Worm (Caenorhabditis elegans) whole organism, mixed stage, embryonic: ENCODE measurements around the gene irld-63.

ENCODE experiments used
- M03D4.4 ChIP-seq: sonication (generic microtip); optimal IDR thresholded peaks from 2 replicates; lab custom pipeline; 2017; ENCODE audit warnings: mild to moderate bottlenecking, missing genetic modification characterization, missing compliant biosample characterization
- bed-3 ChIP-seq: fragments of 200-800 bp; sonication (Bioruptor generic); optimal IDR thresholded peaks from 3 replicates; lab custom pipeline; 2018; ENCODE audit warnings: mild to moderate bottlenecking, missing genetic modification characterization, moderate library complexity, missing compliant biosample characterization
- blmp-1 ChIP-seq: fragments of 150-350 bp; optimal IDR thresholded peaks from 2 replicates; lab custom pipeline; 2014; ENCODE audit warnings: missing biosample characterization, missing genetic modification characterization
- ceh-39 ChIP-seq: fragments of 150-350 bp; optimal IDR thresholded peaks from 2 replicates; lab custom pipeline; 2014; ENCODE audit warnings: missing biosample characterization, missing genetic modification characterization
- ceh-43 ChIP-seq: fragments of 200-800 bp; sonication (Bioruptor generic); optimal IDR thresholded peaks from 2 replicates; lab custom pipeline; 2018; ENCODE audit warnings: mild to moderate bottlenecking, missing genetic modification characterization, moderate library complexity, missing compliant biosample characterization
- ceh-83 ChIP-seq: fragments of 200-800 bp; sonication (Bioruptor generic); optimal IDR thresholded peaks from 2 replicates; lab custom pipeline; 2018; ENCODE audit warnings: mild to moderate bottlenecking, missing genetic modification characterization, missing compliant biosample characterization
- cnd-1 ChIP-seq: fragments of 200-800 bp; sonication (Bioruptor generic); optimal IDR thresholded peaks from 2 replicates; lab custom pipeline; 2018; ENCODE audit warnings: mild to moderate bottlenecking, missing genetic modification characterization, missing compliant biosample characterization
- drap-1 ChIP-seq: fragments of 200-800 bp; sonication (Bioruptor generic); optimal IDR thresholded peaks from 3 replicates; lab custom pipeline; 2018; ENCODE audit warnings: mild to moderate bottlenecking, missing genetic modification characterization, missing compliant biosample characterization
- elt-1 ChIP-seq: sonication (generic microtip); optimal IDR thresholded peaks from 2 replicates; lab custom pipeline; 2017; ENCODE audit warnings: missing genetic modification characterization, mild to moderate bottlenecking, missing compliant biosample characterization, antibody characterized with exemption, moderate library complexity, borderline replicate concordance; ENCODE audit not compliant: insufficient read depth
- elt-3 ChIP-seq: fragments of 150-350 bp; optimal IDR thresholded peaks from 2 replicates; lab custom pipeline; 2014; ENCODE audit warnings: missing biosample characterization, missing genetic modification characterization
- flh-1 ChIP-seq: fragments of 200-800 bp; sonication (Bioruptor generic); optimal IDR thresholded peaks from 2 replicates; lab custom pipeline; 2018; ENCODE audit warnings: mild to moderate bottlenecking, missing genetic modification characterization, moderate library complexity, missing compliant biosample characterization
- ham-2 ChIP-seq: fragments of 200-800 bp; sonication (Bioruptor generic); optimal IDR thresholded peaks from 2 replicates; lab custom pipeline; 2018; ENCODE audit warnings: mild to moderate bottlenecking, missing genetic modification characterization, missing compliant biosample characterization
- hlh-1 ChIP-seq: fragments of 150-350 bp; optimal IDR thresholded peaks from 2 replicates; lab custom pipeline; 2014; ENCODE audit warnings: missing biosample characterization, missing genetic modification reagents, missing genetic modification characterization
- lin-13 ChIP-seq: fragments of 150-350 bp; optimal IDR thresholded peaks from 2 replicates; lab custom pipeline; 2014; ENCODE audit warnings: missing biosample characterization, missing genetic modification characterization
- lin-32 ChIP-seq: fragments of 200-800 bp; sonication (Bioruptor generic); optimal IDR thresholded peaks from 2 replicates; lab custom pipeline; 2018; ENCODE audit warnings: mild to moderate bottlenecking, missing genetic modification characterization, missing compliant biosample characterization
- mep-1 ChIP-seq: fragments of 150-350 bp; optimal IDR thresholded peaks from 2 replicates; lab custom pipeline; 2017; ENCODE audit warnings: missing biosample characterization, missing genetic modification reagents, missing genetic modification characterization, inconsistent platforms
- mls-2 ChIP-seq: sonication (generic microtip); optimal IDR thresholded peaks from 2 replicates; lab custom pipeline; 2016; ENCODE audit warnings: mild to moderate bottlenecking, missing genetic modification characterization, moderate library complexity, missing compliant biosample characterization
- nhr-12 ChIP-seq: fragments of 150-350 bp; optimal IDR thresholded peaks from 2 replicates; lab custom pipeline; 2014; ENCODE audit warnings: missing biosample characterization, missing genetic modification characterization
- nhr-2 ChIP-seq: fragments of 150-350 bp; optimal IDR thresholded peaks from 2 replicates; lab custom pipeline; 2014; ENCODE audit warnings: missing biosample characterization, missing genetic modification characterization
- nhr-237 ChIP-seq: fragments of 150-350 bp; optimal IDR thresholded peaks from 2 replicates; lab custom pipeline; 2014; ENCODE audit warnings: missing biosample characterization, missing genetic modification characterization
- nhr-28 ChIP-seq: fragments of 150-350 bp; optimal IDR thresholded peaks from 2 replicates; lab custom pipeline; 2014; ENCODE audit warnings: missing biosample characterization, missing genetic modification characterization
- sem-2 ChIP-seq: fragments of 200-800 bp; sonication (Bioruptor generic); optimal IDR thresholded peaks from 2 replicates; lab custom pipeline; 2018; ENCODE audit warnings: mild to moderate bottlenecking, missing genetic modification characterization, missing compliant biosample characterization
- sptf-1 ChIP-seq: sonication (generic microtip); optimal IDR thresholded peaks from 2 replicates; lab custom pipeline; 2017; ENCODE audit warnings: mild to moderate bottlenecking, missing genetic modification characterization, moderate library complexity, missing compliant biosample characterization
- tbx-8 ChIP-seq: fragments of 200-800 bp; sonication (Bioruptor generic); optimal IDR thresholded peaks from 2 replicates; lab custom pipeline; 2018; ENCODE audit warnings: mild to moderate bottlenecking, missing genetic modification characterization, moderate library complexity, missing compliant biosample characterization
- unc-120 ChIP-seq: sonication (generic microtip); optimal IDR thresholded peaks from 2 replicates; lab custom pipeline; 2017; ENCODE audit warnings: missing genetic modification characterization, missing compliant biosample characterization; ENCODE audit not compliant: poor library complexity, severe bottlenecking
- unc-39 ChIP-seq: fragments of 150-350 bp; optimal IDR thresholded peaks from 2 replicates; lab custom pipeline; 2014; ENCODE audit warnings: missing biosample characterization, missing genetic modification characterization
- unc-62 ChIP-seq: fragments of 150-350 bp; optimal IDR thresholded peaks from 2 replicates; lab custom pipeline; 2014; ENCODE audit warnings: missing biosample characterization, missing genetic modification reagents, missing genetic modification characterization
- zip-8 ChIP-seq: fragments of 150-350 bp; optimal IDR thresholded peaks from 2 replicates; lab custom pipeline; 2014; ENCODE audit warnings: missing biosample characterization, missing genetic modification characterization
- ztf-11 ChIP-seq: fragments of 150-350 bp; optimal IDR thresholded peaks from 2 replicates; lab custom pipeline; 2014; ENCODE audit warnings: missing biosample characterization, missing genetic modification characterization

irld-63 gene

ce11 chrII:2929846-2930245 lies 682 bp upstream of the irld-63 start:
- TF ChIP-seq ceh-39: no peak
- TF ChIP-seq nhr-28 (tag; lab: Kevin White, UChicago): no peak
- no peak for TF ChIP-seq nhr-12 (tag; lab: Kevin White, UChicago)
- no peak for TF ChIP-seq sem-2 (GFP tag; lab: Kevin White, UChicago)
- no peak for TF ChIP-seq nhr-2 (tag; lab: Kevin White, UChicago)
- TF ChIP-seq unc-62 (GFP tag; lab: Kevin White, UChicago): no peak
- no peak for TF ChIP-seq zip-8
- no peak for TF ChIP-seq ham-2 (GFP tag; lab: Kevin White, UChicago)
- TF ChIP-seq flh-1 (GFP tag; lab: Kevin White, UChicago): no peak
- no peak for TF ChIP-seq blmp-1
- TF ChIP-seq elt-1 (tag; lab: Kevin White, UChicago): no peak
- no peak for TF ChIP-seq mep-1 (tag; lab: Kevin White, UChicago)

ce11 chrII:2931564-2931963 lies 1.0 kb downstream of the irld-63 start:
- TF ChIP-seq tbx-8 (GFP tag; lab: Kevin White, UChicago) (no peak), nhr-2 (tag; lab: Kevin White, UChicago) (no peak), unc-120 (tag; lab: Kevin White, UChicago) (no peak), elt-1 (tag; lab: Kevin White, UChicago) (no peak), elt-3 (tag; lab: Kevin White, UChicago) (no peak), ham-2 (GFP tag; lab: Kevin White, UChicago) (no peak), lin-13 (tag; lab: Kevin White, UChicago) (no peak), nhr-237 (no peak), unc-39 (tag; lab: Kevin White, UChicago) (no peak), ztf-11 (tag; lab: Kevin White, UChicago) (no peak)
- TF ChIP-seq, all 35 proteins: peak for 0

- TF ChIP-seq cnd-1 (tag; lab: Kevin White, UChicago) (no peak), tbx-8 (GFP tag; lab: Kevin White, UChicago) (no peak), ceh-39 (no peak), blmp-1 (no peak), M03D4.4 (no peak), bed-3 (GFP tag; lab: Kevin White, UChicago) (no peak), lin-32 (GFP tag; lab: Kevin White, UChicago) (no peak), nhr-28 (tag; lab: Kevin White, UChicago) (no peak), mep-1 (tag; lab: Kevin White, UChicago) (no peak), sem-2 (GFP tag; lab: Kevin White, UChicago) (no peak), nhr-12 (tag; lab: Kevin White, UChicago) (no peak), flh-1 (GFP tag; lab: Kevin White, UChicago) (no peak), elt-1 (tag; lab: Kevin White, UChicago) (no peak), hlh-1 (no peak), unc-62 (GFP tag; lab: Kevin White, UChicago) (no peak), nhr-237 (no peak), lin-13 (tag; lab: Kevin White, UChicago) (no peak)
These were observed 3.8 kb downstream of the irld-63 start, which contains the start of gene irld-67 for ce11 chrII:2934354-2934753. Gene irld-67 (minus strand): TSS chrII:2934454.

- no peak for TF ChIP-seq nhr-237
- no peak for TF ChIP-seq unc-39 (tag; lab: Kevin White, UChicago)
- no peak for TF ChIP-seq M03D4.4
- TF ChIP-seq nhr-2 (tag; lab: Kevin White, UChicago): no peak
These were observed 7.3 kb downstream of the irld-63 start, which contains the start of gene irld-65 for ce11 chrII:2937852-2938251. Gene irld-65 (minus strand): TSS chrII:2937952.

ce11 chrII:2939681-2940080 lies 9.2 kb downstream of the irld-63 start:
- TF ChIP-seq ceh-43 (no peak), ham-2 (GFP tag; lab: Kevin White, UChicago) (no peak), ceh-83 (GFP tag; lab: Kevin White, UChicago) (no peak), unc-120 (tag; lab: Kevin White, UChicago) (no peak), sptf-1 (tag; lab: Kevin White, UChicago) (no peak), bed-3 (GFP tag; lab: Kevin White, UChicago) (no peak), lin-32 (GFP tag; lab: Kevin White, UChicago) (no peak), mls-2 (tag; lab: Kevin White, UChicago) (no peak), nhr-28 (tag; lab: Kevin White, UChicago) (no peak), nhr-237 (no peak), drap-1 (no peak), elt-3 (tag; lab: Kevin White, UChicago) (no peak), ceh-39 (no peak), ztf-11 (tag; lab: Kevin White, UChicago) (no peak)
